Worm (Caenorhabditis elegans): ENCODE data around the gene best-3.

DNA sequence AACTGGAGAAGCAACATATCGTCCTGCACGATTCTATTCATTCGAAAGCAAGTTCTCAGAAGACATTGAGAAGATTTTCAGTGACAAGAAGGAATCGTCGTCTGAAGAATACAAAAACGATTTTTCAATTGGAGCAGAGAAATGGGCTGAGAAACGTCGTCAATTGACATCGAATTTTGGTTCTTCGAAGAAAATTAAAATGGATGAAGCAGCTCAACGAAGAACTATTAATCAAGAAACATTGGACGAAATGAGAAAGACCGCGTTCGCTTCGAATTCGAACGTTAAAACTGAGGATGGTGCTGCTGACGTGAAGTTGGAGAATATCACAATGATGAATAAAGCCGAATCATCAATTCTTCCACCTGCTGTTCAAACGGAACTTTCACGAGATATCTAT, 33.3 kb downstream of the best-3 start, which contains the start of gene rpt-4:
- TF ChIP-seq unc-62 (GFP tag; optimal IDR thresholded peaks at IDR 0.05) (no peak), ztf-11 (tag; optimal IDR thresholded peaks at IDR 0.05) (no peak), ama-1 (optimal IDR thresholded peaks at IDR 0.05) (no peak), aly-2 (tag; optimal IDR thresholded peaks at IDR 0.05) (no peak), nhr-237 (tag; optimal IDR thresholded peaks at IDR 0.05) (no peak), lsy-2 (tag; optimal IDR thresholded peaks at IDR 0.05) (no peak), peb-1 (tag; optimal IDR thresholded peaks at IDR 0.05) (no peak), skn-1 (tag; optimal IDR thresholded peaks at IDR 0.05) (no peak), R02D3.7 (tag; optimal IDR thresholded peaks at IDR 0.05) (no peak), Y55F3AM.14 (GFP tag; optimal IDR thresholded peaks at IDR 0.05) (no peak), zag-1 (tag; optimal IDR thresholded peaks at IDR 0.05) (no peak), unc-39 (tag; optimal IDR thresholded peaks at IDR 0.05) (no peak), dmd-4 (tag; optimal IDR thresholded peaks at IDR 0.05) (no peak), nhr-12 (tag; optimal IDR thresholded peaks at IDR 0.05) (no peak)

All from whole organism, L2 larva.